Worm (Caenorhabditis elegans) whole organism, L4 larva: ENCODE results near the gene Y50D7A.8.

Experiments
- F49E8.2 ChIP-seq: sonication (generic microtip); optimal IDR thresholded peaks from 2 replicates; lab custom pipeline; 2016; ENCODE audit warnings: missing compliant biosample characterization, mild to moderate bottlenecking, missing genetic modification characterization, borderline replicate concordance
- ces-1 ChIP-seq: fragments of 150-350 bp; sonication (generic microtip); optimal IDR thresholded peaks from 4 replicates; lab custom pipeline; 2014; ENCODE audit warnings: missing biosample characterization, missing genetic modification reagents, missing genetic modification characterization
- hif-1 ChIP-seq, 2 experiments: sonication (generic microtip); optimal IDR thresholded peaks; 2 replicates each; lab custom pipeline; 2016 to 2017; ENCODE audit warnings: missing compliant biosample characterization in 2 of 2, missing genetic modification characterization in 2 of 2, missing genetic modification reagents in 2 of 2, missing genotype in 2 of 2, mild to moderate bottlenecking in 1 of 2
- lim-7 ChIP-seq: fragments of 200-800 bp; sonication (Bioruptor generic); IDR thresholded peaks from 2 replicates; pipeline ENCODE4 v1.3.6; 2022; ENCODE audit warnings: missing genetic modification characterization, missing compliant biosample characterization
- mdl-1 ChIP-seq, 2 experiments: fragments of 150-350 bp in 1 of 2; sonication (generic microtip) in 1 of 2; optimal IDR thresholded peaks; 2 replicates each; lab custom pipeline; 2014 to 2017; ENCODE audit warnings: missing biosample characterization in 2 of 2, missing genetic modification characterization in 2 of 2
- nhr-111 ChIP-seq: fragments of 200-800 bp; sonication (Bioruptor generic); optimal IDR thresholded peaks from 2 replicates; lab custom pipeline; 2018; ENCODE audit warnings: mild to moderate bottlenecking, missing genetic modification characterization, missing compliant biosample characterization
- nhr-237 ChIP-seq: sonication (generic microtip); optimal IDR thresholded peaks from 2 replicates; lab custom pipeline; 2017; ENCODE audit warnings: missing biosample characterization, missing genetic modification characterization
- skn-1 ChIP-seq: fragments of 150-350 bp; optimal IDR thresholded peaks from 2 replicates; lab custom pipeline; 2014; ENCODE audit warnings: missing biosample characterization, missing genetic modification characterization

- TF ChIP-seq hif-1 (tag; optimal IDR thresholded peaks at IDR 0.05; lab: Kevin White, UChicago): no peak
- no peak for TF ChIP-seq ces-1 (GFP tag; lab: Kevin White, UChicago)
- no peak for TF ChIP-seq nhr-237
- no peak for TF ChIP-seq skn-1 (tag; lab: Kevin White, UChicago)
- TF ChIP-seq nhr-111 (GFP tag; lab: Kevin White, UChicago): no peak
- peak in 1 of 2 experiments; percentile 4 for TF ChIP-seq mdl-1 (tag; optimal IDR thresholded peaks at IDR 0.05; lab: Kevin White, UChicago)
- TF ChIP-seq lim-7 (GFP tag; lab: Robert Waterston, UW): no peak
- TF ChIP-seq F49E8.2 (tag; lab: Kevin White, UChicago): no peak
Measured at ce11 chrIII:356906-357901, 14.2 kb upstream of the Y50D7A.8 start.
